Worm (Caenorhabditis elegans) whole organism, L4 larva: ENCODE results near the gene nex-4.

Experiments used
- F49E8.2 ChIP-seq: sonication (generic microtip); optimal IDR thresholded peaks from 2 replicates; lab custom pipeline; 2016; ENCODE audit warnings: missing compliant biosample characterization, mild to moderate bottlenecking, missing genetic modification characterization, borderline replicate concordance
- aly-2 ChIP-seq: sonication (generic microtip); optimal IDR thresholded peaks from 2 replicates; lab custom pipeline; 2018; ENCODE audit warnings: missing biosample characterization, missing genetic modification characterization
- ces-1 ChIP-seq: fragments of 150-350 bp; sonication (generic microtip); optimal IDR thresholded peaks from 4 replicates; lab custom pipeline; 2014; ENCODE audit warnings: missing biosample characterization, missing genetic modification reagents, missing genetic modification characterization
- dmd-6 ChIP-seq: fragments of 200-800 bp; sonication (Bioruptor generic); IDR thresholded peaks from 2 replicates; pipeline ENCODE4 v1.3.6; 2022; ENCODE audit warnings: missing genetic modification reagents, missing genetic modification characterization, missing compliant biosample characterization
- dpl-1 ChIP-seq: fragments of 150-350 bp; optimal IDR thresholded peaks from 2 replicates; lab custom pipeline; 2014; ENCODE audit warnings: missing biosample characterization, missing genetic modification reagents, missing genetic modification characterization
- lin-1 ChIP-seq: fragments of 200-800 bp; sonication (Bioruptor generic); IDR thresholded peaks from 2 replicates; pipeline ENCODE4 v1.3.6; 2022; ENCODE audit warnings: missing genetic modification reagents, missing genetic modification characterization, missing compliant biosample characterization
- lin-15B ChIP-seq: fragments of 150-350 bp; sonication (generic microtip); optimal IDR thresholded peaks from 3 replicates; lab custom pipeline; 2014; ENCODE audit warnings: missing biosample characterization, missing genetic modification characterization
- nhr-76 ChIP-seq: fragments of 150-350 bp; optimal IDR thresholded peaks from 2 replicates; lab custom pipeline; 2014; ENCODE audit warnings: missing biosample characterization, missing genetic modification characterization
- skn-1 ChIP-seq: fragments of 150-350 bp; optimal IDR thresholded peaks from 2 replicates; lab custom pipeline; 2014; ENCODE audit warnings: missing biosample characterization, missing genetic modification characterization

ce11 chrV:4867535-4867934 is 16.3 kb downstream of the nex-4 start:
- TF ChIP-seq skn-1 (tag; lab: Kevin White, UChicago) (no peak), lin-15B (no peak), nhr-76 (tag; lab: Kevin White, UChicago) (no peak), aly-2 (tag; lab: Kevin White, UChicago) (no peak), lin-1 (no peak), F49E8.2 (no peak), dmd-6 (no peak), dpl-1 (no peak), ces-1 (no peak)
